Worm (Caenorhabditis elegans): ENCODE data around the gene B0281.5.

DNA sequence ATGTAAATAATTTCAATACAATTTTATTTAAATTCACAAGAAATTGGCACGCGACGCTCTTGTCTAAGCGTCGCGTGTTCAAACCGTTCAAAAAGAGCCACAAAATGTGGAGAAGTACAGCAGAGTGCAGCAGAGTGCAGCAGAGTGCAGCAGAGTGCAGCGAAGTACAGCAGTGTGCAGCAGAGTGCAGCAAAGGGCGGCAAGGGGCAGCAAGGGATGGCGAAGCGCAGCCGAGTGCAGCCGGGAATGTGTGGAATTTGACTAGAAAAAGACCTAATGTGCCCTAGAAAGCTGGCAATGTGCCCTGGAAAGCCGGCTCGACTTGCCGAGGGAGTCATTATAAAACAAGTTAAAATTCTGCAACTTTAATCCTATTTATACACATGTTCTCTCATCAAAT is 21.5 kb downstream of the B0281.5 start, which contains the start of gene K09F6.6:
- TF ChIP-seq nhr-28 (tag; optimal IDR thresholded peaks at IDR 0.05) (no peak), pqm-1 (tag; optimal IDR thresholded peaks at IDR 0.05) (no peak), ztf-11 (tag; optimal IDR thresholded peaks at IDR 0.05) (no peak), egl-27 (tag; optimal IDR thresholded peaks at IDR 0.05) (no peak), elt-3 (tag; optimal IDR thresholded peaks at IDR 0.05) (no peak), ZK546.5 (tag; optimal IDR thresholded peaks at IDR 0.05) (no peak), snpc-4 (tag; optimal IDR thresholded peaks at IDR 0.05) (no peak), jun-1 (tag; optimal IDR thresholded peaks at IDR 0.05) (no peak), unc-62 (GFP tag; optimal IDR thresholded peaks at IDR 0.05) (no peak), aly-2 (tag; optimal IDR thresholded peaks at IDR 0.05) (no peak)

Measured in whole organism, L3 larva.